Fruit fly (Drosophila melanogaster): ENCODE data around the gene Pgant5.

The Pgant5 gene

dm6 chr2L:5059645-5060254 lies 33.6 kb downstream of the Pgant5 start, which contains the start of gene Rpn11:
Gene Rpn11 (minus strand): TSS chr2L:5059790.
- TF ChIP-seq Clk (GFP tag; optimal IDR thresholded peaks at IDR 0.05) (peak; percentile 23), CG1620 (GFP tag; optimal IDR thresholded peaks at IDR 0.05) (peak; percentile 77), CG14711 (tag; optimal IDR thresholded peaks at IDR 0.05) (peak; percentile 62), CG7101 (tag; optimal IDR thresholded peaks at IDR 0.05) (peak; percentile 56), cnc (optimal IDR thresholded peaks at IDR 0.05) (peak; percentile 94 to 98), CG11617 (GFP tag; optimal IDR thresholded peaks at IDR 0.05) (peak; percentile 72), CG12768 (GFP tag; optimal IDR thresholded peaks at IDR 0.05) (peak; percentile 56), Crg-1 (GFP tag; optimal IDR thresholded peaks at IDR 0.05) (peak; percentile 57), cic (GFP tag; optimal IDR thresholded peaks at IDR 0.05) (no peak), CG5204 (GFP tag; optimal IDR thresholded peaks at IDR 0.05) (no peak), ovo (GFP tag; optimal IDR thresholded peaks at IDR 0.05) (peak; percentile 63), kay (GFP tag; ENCODE audit: borderline replicate concordance) (no peak), Mnt (GFP tag; optimal IDR thresholded peaks at IDR 0.05) (peak; percentile 28), toe (GFP tag; optimal IDR thresholded peaks at IDR 0.05) (no peak), Hr96 (GFP tag; optimal IDR thresholded peaks at IDR 0.05) (no peak), bab1 (GFP tag; optimal IDR thresholded peaks at IDR 0.05) (peak; percentile 64), tj (GFP tag; optimal IDR thresholded peaks at IDR 0.05) (peak; percentile 97), CG7045 (GFP tag; optimal IDR thresholded peaks at IDR 0.05) (peak; percentile 51), pad (GFP tag; optimal IDR thresholded peaks at IDR 0.05) (peak; percentile 52), CG33017 (tag; optimal IDR thresholded peaks at IDR 0.05) (peak; percentile 74)

dm6 chr2L:5058094-5058493 lies 35.3 kb downstream of the Pgant5 start, which contains the start of gene Nepl3:
Gene Nepl3 (minus strand): TSS chr2L:5058248.
- TF ChIP-seq Hr96 (GFP tag; optimal IDR thresholded peaks at IDR 0.05) (no peak), CG7101 (tag; optimal IDR thresholded peaks at IDR 0.05) (no peak), tj (GFP tag; optimal IDR thresholded peaks at IDR 0.05) (no peak), CG14711 (tag; optimal IDR thresholded peaks at IDR 0.05) (no peak)

DNA sequence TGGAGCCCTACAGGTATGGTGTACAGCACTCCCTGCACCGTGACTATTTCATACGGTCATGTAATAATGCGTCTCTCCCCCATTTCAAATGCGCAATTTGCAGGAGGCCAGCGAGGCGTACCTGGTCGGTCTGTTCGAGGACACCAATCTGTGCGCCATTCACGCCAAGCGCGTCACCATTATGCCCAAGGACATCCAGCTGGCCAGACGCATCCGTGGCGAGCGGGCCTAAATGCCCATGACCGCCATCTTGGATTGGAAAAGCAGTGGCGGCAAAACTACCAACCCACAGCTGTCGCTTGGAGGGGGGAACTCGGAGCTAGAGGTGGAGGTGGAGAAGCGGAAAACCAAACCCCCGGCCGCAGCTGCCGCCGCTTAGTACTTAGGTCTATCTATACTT lies 37.9 kb downstream of the Pgant5 start:
- TF ChIP-seq CG7045 (GFP tag; optimal IDR thresholded peaks at IDR 0.05), result no peak
- peak; percentile 1 for TF ChIP-seq cic (GFP tag; optimal IDR thresholded peaks at IDR 0.05)

- TF ChIP-seq toe (GFP tag; optimal IDR thresholded peaks at IDR 0.05) (no peak), Mnt (GFP tag; optimal IDR thresholded peaks at IDR 0.05) (peak; percentile 10), ovo (GFP tag; optimal IDR thresholded peaks at IDR 0.05) (peak; percentile 82), CG33017 (tag; optimal IDR thresholded peaks at IDR 0.05) (no peak), bab1 (GFP tag; optimal IDR thresholded peaks at IDR 0.05) (peak; percentile 40), CG11617 (GFP tag; optimal IDR thresholded peaks at IDR 0.05) (no peak), CG1620 (GFP tag; optimal IDR thresholded peaks at IDR 0.05) (peak; percentile 40), Crg-1 (GFP tag; optimal IDR thresholded peaks at IDR 0.05) (peak; percentile 35), CG14711 (tag; optimal IDR thresholded peaks at IDR 0.05) (peak; percentile 2), cic (GFP tag; optimal IDR thresholded peaks at IDR 0.05) (peak; percentile 59), CG5204 (GFP tag; optimal IDR thresholded peaks at IDR 0.05) (no peak), pad (GFP tag; optimal IDR thresholded peaks at IDR 0.05) (peak; percentile 4), Clk (GFP tag; optimal IDR thresholded peaks at IDR 0.05) (no peak), CG7101 (tag; optimal IDR thresholded peaks at IDR 0.05) (peak; percentile 28), tj (GFP tag; optimal IDR thresholded peaks at IDR 0.05) (no peak), CG12768 (GFP tag; optimal IDR thresholded peaks at IDR 0.05) (no peak)
These were observed 38.4 kb downstream of the Pgant5 start, which contains the start of the genes CG14036 and His3.3A for dm6 chr2L:5054953-5055352. Gene CG14036 (minus strand): TSS chr2L:5055016. Gene His3.3A (plus strand): TSS chr2L:5055058.

DNA sequence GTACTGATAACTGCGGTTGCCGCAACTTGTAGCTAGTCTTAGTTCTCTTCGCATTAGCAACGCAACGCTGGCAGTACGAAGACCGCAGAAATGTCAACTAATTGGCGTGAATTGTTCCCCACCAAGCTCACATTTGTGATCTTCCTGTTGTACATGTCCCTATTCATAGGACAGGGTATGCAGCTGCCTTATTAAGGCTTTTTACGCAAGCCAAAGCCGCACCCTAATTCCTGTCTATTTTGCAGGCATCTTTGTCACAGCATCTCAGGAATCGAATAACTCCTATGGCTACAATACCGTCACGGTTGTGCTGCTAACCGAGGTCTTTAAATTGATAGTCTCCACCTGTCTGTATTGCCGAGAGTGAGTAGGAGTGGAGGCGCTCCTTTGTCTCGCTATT lies 40.4 kb downstream of the Pgant5 start, which contains the start of gene eIF3h:
Gene eIF3h (minus strand): TSS at position 101 of the 400 bp plus-strand sequence.
- TF ChIP-seq kay (GFP tag; ENCODE audit: borderline replicate concordance) (no peak), CG11617 (GFP tag; optimal IDR thresholded peaks at IDR 0.05) (no peak), cic (GFP tag; optimal IDR thresholded peaks at IDR 0.05) (no peak), Crg-1 (GFP tag; optimal IDR thresholded peaks at IDR 0.05) (no peak), CG7101 (tag; optimal IDR thresholded peaks at IDR 0.05) (no peak)

DNA sequence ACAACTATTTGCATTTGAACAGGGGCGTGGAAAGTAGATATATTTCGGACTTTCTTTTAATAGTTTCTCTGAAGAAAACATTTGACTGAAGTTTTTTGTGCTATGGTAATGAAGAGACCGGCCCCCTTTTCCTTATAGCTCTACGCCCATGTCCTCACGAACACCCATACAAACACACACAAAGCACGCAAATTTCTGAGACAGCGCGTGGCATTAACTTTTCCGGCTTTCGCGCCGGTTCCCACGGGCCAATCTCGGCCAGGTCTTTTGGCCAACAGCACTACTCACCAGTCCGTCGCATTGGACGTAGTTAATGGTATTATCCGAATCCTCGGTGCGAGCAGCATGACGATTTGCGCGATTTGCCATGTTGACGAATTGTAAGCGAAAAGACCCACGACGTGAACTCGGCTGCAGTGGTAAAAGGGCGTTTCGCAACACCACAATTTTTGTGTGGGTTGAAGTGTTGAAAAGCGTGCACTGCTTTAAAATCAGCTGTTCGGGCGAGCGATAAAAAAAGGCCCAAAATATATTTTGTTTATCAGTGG lies 41.0 kb downstream of the Pgant5 start, which contains the start of gene senju:
Gene senju (plus strand): TSS at position 477 of the 548 bp plus-strand sequence.
- TF ChIP-seq Crg-1 (GFP tag; optimal IDR thresholded peaks at IDR 0.05), result peak; percentile 97
- TF ChIP-seq CG33017 (tag; optimal IDR thresholded peaks at IDR 0.05), result peak; percentile 82
- peak; percentile 94 for TF ChIP-seq CG1620 (GFP tag; optimal IDR thresholded peaks at IDR 0.05)
- TF ChIP-seq tj (GFP tag; optimal IDR thresholded peaks at IDR 0.05), result peak; percentile 83
- peak; percentile 86 for TF ChIP-seq CG11617 (GFP tag; optimal IDR thresholded peaks at IDR 0.05)
- TF ChIP-seq CG14711 (tag; optimal IDR thresholded peaks at IDR 0.05), result peak; percentile 66
- TF ChIP-seq Mnt (GFP tag; optimal IDR thresholded peaks at IDR 0.05), result peak; percentile 98
- TF ChIP-seq ovo (GFP tag; optimal IDR thresholded peaks at IDR 0.05), result peak; percentile 83
- peak; percentile 80 for TF ChIP-seq bab1 (GFP tag; optimal IDR thresholded peaks at IDR 0.05)
- TF ChIP-seq Hr96 (GFP tag; optimal IDR thresholded peaks at IDR 0.05), result peak; percentile 79
- TF ChIP-seq cnc (optimal IDR thresholded peaks at IDR 0.05), result no peak
- TF ChIP-seq cic (GFP tag; optimal IDR thresholded peaks at IDR 0.05), result peak; percentile 89
- TF ChIP-seq pad (GFP tag; optimal IDR thresholded peaks at IDR 0.05), result peak; percentile 88
- no peak for TF ChIP-seq toe (GFP tag; optimal IDR thresholded peaks at IDR 0.05)
- TF ChIP-seq Clk (GFP tag; optimal IDR thresholded peaks at IDR 0.05), result peak; percentile 67
- no peak for TF ChIP-seq kay (GFP tag; ENCODE audit: borderline replicate concordance)
- TF ChIP-seq CG12768 (GFP tag; optimal IDR thresholded peaks at IDR 0.05), result peak; percentile 91
- peak; percentile 77 for TF ChIP-seq CG7045 (GFP tag; optimal IDR thresholded peaks at IDR 0.05)
- peak; percentile 86 for TF ChIP-seq CG7101 (tag; optimal IDR thresholded peaks at IDR 0.05)
- TF ChIP-seq CG5204 (GFP tag; optimal IDR thresholded peaks at IDR 0.05), result no peak
